Fruit fly (Drosophila melanogaster): ENCODE data around the gene rux.

DNA sequence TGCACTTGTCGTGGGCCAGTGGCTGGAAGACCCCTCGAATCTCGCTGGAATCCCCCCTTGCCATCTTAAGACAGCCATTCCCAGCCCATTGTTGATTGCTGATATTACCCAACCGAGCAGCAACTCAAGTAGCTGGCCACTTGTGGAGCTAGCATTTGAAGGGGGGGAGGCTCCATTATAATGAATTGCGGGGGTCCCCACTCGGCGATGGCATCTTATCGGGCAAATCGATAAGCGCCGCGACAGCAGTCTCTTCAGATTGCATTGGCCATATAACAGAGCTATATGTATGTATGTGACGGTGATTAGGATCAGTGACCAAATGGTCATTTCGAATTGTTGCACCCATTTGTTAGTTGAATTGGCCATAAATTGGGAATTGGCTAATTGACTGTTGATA lies 24.6 kb upstream of the rux start:
- no peak for TF ChIP-seq sqz (GFP tag; optimal IDR thresholded peaks at IDR 0.05)
- no peak for TF ChIP-seq Med (GFP tag)
- TF ChIP-seq CG6765 (GFP tag; optimal IDR thresholded peaks at IDR 0.05): no peak
- no peak for TF ChIP-seq Abd-B (GFP tag; optimal IDR thresholded peaks at IDR 0.05)
- TF ChIP-seq bsh (GFP tag; optimal IDR thresholded peaks at IDR 0.05): no peak
- TF ChIP-seq ap (GFP tag; IDR thresholded peaks at IDR 0.05): no peak
- no peak for TF ChIP-seq B-H1 (GFP tag; IDR thresholded peaks at IDR 0.05)
- no peak for TF ChIP-seq tgo (GFP tag; IDR thresholded peaks at IDR 0.05)

Measured in whole organism, embryonic.